Worm (Caenorhabditis elegans) whole organism, young adult: Measurements from ENCODE around the gene syx-2.

Experiments
- B0261.1 ChIP-seq: sonication (generic microtip); optimal IDR thresholded peaks from 2 replicates; lab custom pipeline; 2016; ENCODE audit warnings: mild to moderate bottlenecking, missing genetic modification characterization, moderate library complexity, missing compliant biosample characterization
- C17E4.6 ChIP-seq: fragments of 200-800 bp; sonication (Bioruptor generic); IDR thresholded peaks from 2 replicates; pipeline ENCODE4 v1.3.6; 2022; ENCODE audit warnings: missing genetic modification reagents, missing genetic modification characterization, missing compliant biosample characterization
- F23B12.7 ChIP-seq: sonication (generic microtip); optimal IDR thresholded peaks from 2 replicates; lab custom pipeline; 2017; ENCODE audit warnings: missing genetic modification characterization, mild to moderate bottlenecking, missing compliant biosample characterization, antibody characterized with exemption, moderate library complexity; ENCODE audit not compliant: insufficient read depth
- F33H1.4 ChIP-seq: fragments of 200-800 bp; sonication (Bioruptor generic); IDR thresholded peaks from 2 replicates; pipeline ENCODE4 v1.3.6; 2022; ENCODE audit warnings: missing genetic modification reagents, missing genetic modification characterization, missing compliant biosample characterization
- F37B4.10 ChIP-seq: fragments of 200-800 bp; sonication (Bioruptor generic); IDR thresholded peaks from 2 replicates; pipeline ENCODE4 v1.3.6; 2022; ENCODE audit warnings: missing genetic modification characterization, missing compliant biosample characterization
- F39B2.1 ChIP-seq: fragments of 200-800 bp; sonication (Bioruptor generic); IDR thresholded peaks from 2 replicates; pipeline ENCODE4 v1.3.6; 2022; ENCODE audit warnings: missing genetic modification reagents, missing genetic modification characterization, missing compliant biosample characterization
- K11D2.4 ChIP-seq: fragments of 200-800 bp; sonication (Bioruptor generic); IDR thresholded peaks from 2 replicates; pipeline ENCODE4 v1.3.6; 2022; ENCODE audit warnings: missing genetic modification reagents, missing genetic modification characterization, missing compliant biosample characterization
- K12H6.12 ChIP-seq: fragments of 200-800 bp; sonication (Bioruptor generic); optimal IDR thresholded peaks from 2 replicates; lab custom pipeline; 2018; ENCODE audit warnings: mild to moderate bottlenecking, missing genetic modification characterization, missing compliant biosample characterization
- Y95B8A.8 ChIP-seq: fragments of 200-800 bp; sonication (Bioruptor generic); IDR thresholded peaks from 2 replicates; pipeline ENCODE4 v1.3.6; 2022; ENCODE audit warnings: missing genetic modification reagents, missing genetic modification characterization, missing compliant biosample characterization
- ama-1 ChIP-seq, 3 experiments: fragments of 150-350 bp in 1 of 3; sonication (generic microtip) in 2 of 3; optimal IDR thresholded peaks; 2 replicates each; lab custom pipeline; 2014 to 2018; ENCODE audit warnings: missing biosample characterization in 2 of 3, missing genetic modification characterization in 2 of 3, missing genetic modification reagents in 2 of 3
- athp-1 ChIP-seq: sonication (generic microtip); optimal IDR thresholded peaks from 2 replicates; lab custom pipeline; 2017; ENCODE audit warnings: mild to moderate bottlenecking, missing genetic modification characterization, missing compliant biosample characterization
- attf-3 ChIP-seq: fragments of 200-800 bp; sonication (Bioruptor generic); conservative IDR thresholded peaks from 2 replicates; pipeline ENCODE4 v1.3.6; 2022; ENCODE audit warnings: missing genetic modification reagents, missing genetic modification characterization, missing compliant biosample characterization
- attf-5 ChIP-seq: fragments of 200-800 bp; sonication (Bioruptor generic); optimal IDR thresholded peaks from 2 replicates; lab custom pipeline; 2018; ENCODE audit warnings: mild to moderate bottlenecking, missing genetic modification characterization, missing compliant biosample characterization
- cebp-1 ChIP-seq, 2 experiments: fragments of 200-800 bp in 1 of 2; sonication (Bioruptor generic) in 1 of 2; sonication (generic microtip) in 1 of 2; IDR thresholded peaks in 1 of 2; optimal IDR thresholded peaks in 1 of 2; 2 replicates each; pipeline versions ENCODE4 v1.3.6 to Lab custom; 2017 to 2022; ENCODE audit warnings: missing compliant biosample characterization in 2 of 2, missing genetic modification characterization in 2 of 2, mild to moderate bottlenecking in 1 of 2, missing genetic modification reagents in 1 of 2, moderate library complexity in 1 of 2
- ceh-27 ChIP-seq: fragments of 200-800 bp; sonication (Bioruptor generic); optimal IDR thresholded peaks from 2 replicates; lab custom pipeline; 2018; ENCODE audit warnings: mild to moderate bottlenecking, missing genetic modification characterization, moderate library complexity, missing compliant biosample characterization
- dox-1 ChIP-seq: fragments of 200-800 bp; sonication (Bioruptor generic); IDR thresholded peaks from 2 replicates; pipeline ENCODE4 v1.3.6; 2022; ENCODE audit warnings: missing genetic modification reagents, missing genetic modification characterization, missing compliant biosample characterization
- dpff-1 ChIP-seq: sonication (generic microtip); optimal IDR thresholded peaks from 2 replicates; lab custom pipeline; 2017; ENCODE audit warnings: mild to moderate bottlenecking, missing genetic modification characterization, missing compliant biosample characterization
- egrh-3 ChIP-seq: fragments of 200-800 bp; sonication (Bioruptor generic); IDR thresholded peaks from 2 replicates; pipeline ENCODE4 v1.3.6; 2022; ENCODE audit warnings: missing genetic modification reagents, missing genetic modification characterization, missing compliant biosample characterization
- fkh-3 ChIP-seq: sonication (generic microtip); optimal IDR thresholded peaks from 2 replicates; lab custom pipeline; 2016; ENCODE audit warnings: mild to moderate bottlenecking, missing genetic modification characterization, missing compliant biosample characterization
- hmg-1.2 ChIP-seq: fragments of 200-800 bp; sonication (Bioruptor generic); IDR thresholded peaks from 2 replicates; pipeline ENCODE4 v1.3.6; 2022; ENCODE audit warnings: missing genetic modification reagents, missing genetic modification characterization, missing compliant biosample characterization
- hrde-1 ChIP-seq: sonication (generic microtip); optimal IDR thresholded peaks from 2 replicates; lab custom pipeline; 2016; ENCODE audit warnings: missing genetic modification characterization, mild to moderate bottlenecking, missing compliant biosample characterization, moderate library complexity, missing genotype, missing genetic modification reagents, borderline replicate concordance
- hsf-1 ChIP-seq: fragments of 200-800 bp; sonication (Bioruptor generic); IDR thresholded peaks from 2 replicates; pipeline ENCODE4 v1.3.6; 2022; ENCODE audit warnings: missing genetic modification reagents, missing genetic modification characterization, missing compliant biosample characterization
- lag-1 ChIP-seq: fragments of 200-800 bp; sonication (Bioruptor generic); IDR thresholded peaks from 2 replicates; pipeline ENCODE4 v1.3.6; 2022; ENCODE audit warnings: missing genetic modification reagents, missing genetic modification characterization, missing compliant biosample characterization
- let-526 ChIP-seq: fragments of 200-800 bp; sonication (Bioruptor generic); IDR thresholded peaks from 2 replicates; pipeline ENCODE4 v1.3.6; 2022; ENCODE audit warnings: missing genetic modification reagents, missing genetic modification characterization, missing compliant biosample characterization
- lin-40 ChIP-seq: sonication (generic microtip); optimal IDR thresholded peaks from 2 replicates; lab custom pipeline; 2016; ENCODE audit warnings: missing genetic modification characterization, mild to moderate bottlenecking, missing compliant biosample characterization, missing genotype, missing genetic modification reagents
- lin-54 ChIP-seq: fragments of 200-800 bp; sonication (Bioruptor generic); optimal IDR thresholded peaks from 2 replicates; lab custom pipeline; 2018; ENCODE audit warnings: mild to moderate bottlenecking, missing genetic modification characterization, missing compliant biosample characterization
- lir-1 ChIP-seq: fragments of 200-800 bp; sonication (Bioruptor generic); conservative IDR thresholded peaks from 2 replicates; pipeline ENCODE4 v1.3.6; 2022; ENCODE audit warnings: missing genetic modification reagents, missing genetic modification characterization, missing compliant biosample characterization
- lsl-1 ChIP-seq: fragments of 200-800 bp; sonication (Bioruptor generic); optimal IDR thresholded peaks from 2 replicates; lab custom pipeline; 2018; ENCODE audit warnings: mild to moderate bottlenecking, missing genetic modification characterization, moderate library complexity, missing compliant biosample characterization
- lsy-27 ChIP-seq: sonication (generic microtip); optimal IDR thresholded peaks from 2 replicates; lab custom pipeline; 2017; ENCODE audit warnings: missing genetic modification characterization, mild to moderate bottlenecking, missing compliant biosample characterization, antibody characterized with exemption, missing genotype, borderline replicate concordance; ENCODE audit not compliant: insufficient read depth
- madf-10 ChIP-seq: sonication (generic microtip); optimal IDR thresholded peaks from 2 replicates; lab custom pipeline; 2016; ENCODE audit warnings: mild to moderate bottlenecking, missing genetic modification characterization, missing compliant biosample characterization
- madf-3 ChIP-seq: fragments of 200-800 bp; sonication (Bioruptor generic); IDR thresholded peaks from 2 replicates; pipeline ENCODE4 v1.3.6; 2022; ENCODE audit warnings: missing genetic modification reagents, missing genetic modification characterization, missing compliant biosample characterization
- madf-6 ChIP-seq: fragments of 200-800 bp; sonication (Bioruptor generic); IDR thresholded peaks from 2 replicates; pipeline ENCODE4 v1.3.6; 2022; ENCODE audit warnings: missing genetic modification reagents, missing genetic modification characterization, missing compliant biosample characterization
- mcd-1 ChIP-seq: fragments of 200-800 bp; sonication (Bioruptor generic); IDR thresholded peaks from 2 replicates; pipeline ENCODE4 v1.3.6; 2022; ENCODE audit warnings: missing genetic modification reagents, missing genetic modification characterization, missing compliant biosample characterization
- nfyb-1 ChIP-seq: fragments of 200-800 bp; sonication (Bioruptor generic); IDR thresholded peaks from 2 replicates; pipeline ENCODE4 v1.3.6; 2022; ENCODE audit warnings: missing genetic modification reagents, missing genetic modification characterization, missing compliant biosample characterization
- nhr-27 ChIP-seq: fragments of 200-800 bp; sonication (Bioruptor generic); optimal IDR thresholded peaks from 2 replicates; lab custom pipeline; 2018; ENCODE audit warnings: mild to moderate bottlenecking, missing genetic modification characterization, moderate library complexity, missing compliant biosample characterization
- repo-1 ChIP-seq: sonication (generic microtip); optimal IDR thresholded peaks from 2 replicates; lab custom pipeline; 2017; ENCODE audit warnings: mild to moderate bottlenecking, missing genetic modification characterization, missing compliant biosample characterization
- snpc-1.3 ChIP-seq: sonication (generic microtip); optimal IDR thresholded peaks from 2 replicates; lab custom pipeline; 2017; ENCODE audit warnings: missing genetic modification characterization, mild to moderate bottlenecking, missing compliant biosample characterization, antibody characterized with exemption, moderate library complexity, missing genotype, missing genetic modification reagents; ENCODE audit not compliant: insufficient read depth
- snpc-4 ChIP-seq, 5 experiments: fragments of 150-350 bp in 1 of 5; sonication (generic microtip) in 4 of 5; optimal IDR thresholded peaks; 2 replicates each; lab custom pipeline; 2014 to 2018; ENCODE audit warnings: missing genetic modification characterization in 5 of 5, missing biosample characterization in 3 of 5, antibody characterized with exemption in 2 of 5, mild to moderate bottlenecking in 2 of 5, missing compliant biosample characterization in 2 of 5, missing genotype in 2 of 5, moderate library complexity in 2 of 5, missing genetic modification reagents in 1 of 5
- sptf-2 ChIP-seq: fragments of 200-800 bp; sonication (Bioruptor generic); optimal IDR thresholded peaks from 2 replicates; lab custom pipeline; 2018; ENCODE audit warnings: mild to moderate bottlenecking, missing genetic modification characterization, missing compliant biosample characterization
- unc-62 ChIP-seq: fragments of 150-350 bp; optimal IDR thresholded peaks from 2 replicates; lab custom pipeline; 2014; ENCODE audit warnings: missing biosample characterization, missing genetic modification reagents, missing genetic modification characterization
- ztf-3 ChIP-seq: fragments of 200-800 bp; sonication (Bioruptor generic); optimal IDR thresholded peaks from 2 replicates; lab custom pipeline; 2018; ENCODE audit warnings: mild to moderate bottlenecking, missing genetic modification characterization, missing compliant biosample characterization

Gene syx-2

DNA sequence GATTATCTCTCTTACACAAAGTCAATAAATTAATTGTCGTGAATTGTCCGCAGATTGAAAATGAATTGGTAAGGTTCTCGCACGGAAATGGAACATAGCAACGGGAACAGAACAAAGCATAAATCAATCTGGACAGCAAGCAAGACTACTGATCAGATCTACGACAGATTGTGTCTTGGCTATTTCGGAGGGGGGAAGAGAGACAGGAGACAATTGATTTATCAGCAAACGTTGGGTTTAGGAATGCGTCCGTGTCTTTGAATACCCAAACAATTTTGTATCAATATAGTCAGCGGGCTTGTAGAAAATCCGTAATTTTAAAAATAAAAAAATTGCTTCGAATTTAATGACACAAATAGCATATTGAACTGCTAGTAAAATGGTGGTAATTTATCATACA is 18.7 kb upstream of the syx-2 start:
- TF ChIP-seq ama-1 (optimal IDR thresholded peaks at IDR 0.05; lab: Kevin White, UChicago): peak; percentile 36
- TF ChIP-seq ama-1 (GFP tag; optimal IDR thresholded peaks at IDR 0.05; lab: Kevin White, UChicago): no peak
- TF ChIP-seq attf-3: no peak

DNA sequence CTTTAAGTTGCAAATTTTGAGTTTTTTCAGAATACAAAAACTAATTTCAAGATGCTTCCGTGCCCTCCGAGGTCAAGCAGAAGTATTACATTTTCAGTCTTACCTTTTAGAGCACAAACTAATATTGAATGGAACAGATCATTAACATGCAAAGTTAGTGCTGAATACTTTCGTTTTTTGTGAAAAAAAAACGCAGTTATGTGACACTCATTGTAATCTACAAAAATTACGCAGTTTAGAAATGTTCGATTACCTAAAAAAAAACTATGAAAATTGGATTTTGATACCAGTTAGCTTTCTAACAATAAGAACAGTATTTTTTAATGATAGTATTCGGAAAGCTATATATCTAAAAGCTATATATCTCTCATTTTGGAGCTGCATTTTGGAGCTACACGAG is 18.1 kb upstream of the syx-2 start:
- TF ChIP-seq unc-62: no peak
- TF ChIP-seq F39B2.1: no peak
- no peak for TF ChIP-seq F23B12.7 (tag; lab: Kevin White, UChicago)
- no peak for TF ChIP-seq cebp-1 (GFP tag; IDR thresholded peaks at IDR 0.05; lab: Robert Waterston, UW)
- no peak for TF ChIP-seq cebp-1 (tag; optimal IDR thresholded peaks at IDR 0.05; lab: Kevin White, UChicago)
- TF ChIP-seq B0261.1: no peak
- no peak for TF ChIP-seq madf-6 (GFP tag; lab: Robert Waterston, UW)

DNA sequence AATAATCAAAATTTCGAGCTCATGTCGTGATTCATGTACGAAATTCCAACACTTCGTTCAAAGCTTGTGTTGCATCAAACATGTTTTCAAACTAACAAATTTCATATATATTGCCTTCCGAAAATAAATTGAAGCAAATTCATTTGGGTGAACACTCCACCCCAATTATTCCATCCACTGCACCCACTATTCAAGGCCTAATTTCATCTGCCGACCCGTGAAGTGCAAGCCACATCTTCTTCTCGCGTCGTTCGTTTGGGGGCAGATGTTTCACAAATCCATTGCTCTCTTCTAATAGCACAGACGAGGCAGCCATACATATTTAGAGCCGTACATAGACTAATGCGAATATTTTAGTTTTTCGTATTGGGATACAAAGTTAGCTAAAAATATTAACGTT is 15.8 kb upstream of the syx-2 start:
- TF ChIP-seq egrh-3 (GFP tag; lab: Robert Waterston, UW): no peak
- TF ChIP-seq athp-1 (tag; lab: Kevin White, UChicago): no peak
- no peak for TF ChIP-seq dpff-1
- TF ChIP-seq nhr-27 (tag; lab: Kevin White, UChicago): no peak
- TF ChIP-seq Y95B8A.8: no peak
- no peak for TF ChIP-seq unc-62
- TF ChIP-seq lin-54: no peak
- TF ChIP-seq fkh-3: no peak
- no peak for TF ChIP-seq ztf-3
- no peak for TF ChIP-seq snpc-1.3
- no peak for TF ChIP-seq let-526 (GFP tag; lab: Robert Waterston, UW)
- TF ChIP-seq hmg-1.2 (GFP tag; lab: Robert Waterston, UW): no peak
- TF ChIP-seq lsl-1 (GFP tag; lab: Kevin White, UChicago): no peak
- TF ChIP-seq F33H1.4 (GFP tag; lab: Robert Waterston, UW): no peak

DNA sequence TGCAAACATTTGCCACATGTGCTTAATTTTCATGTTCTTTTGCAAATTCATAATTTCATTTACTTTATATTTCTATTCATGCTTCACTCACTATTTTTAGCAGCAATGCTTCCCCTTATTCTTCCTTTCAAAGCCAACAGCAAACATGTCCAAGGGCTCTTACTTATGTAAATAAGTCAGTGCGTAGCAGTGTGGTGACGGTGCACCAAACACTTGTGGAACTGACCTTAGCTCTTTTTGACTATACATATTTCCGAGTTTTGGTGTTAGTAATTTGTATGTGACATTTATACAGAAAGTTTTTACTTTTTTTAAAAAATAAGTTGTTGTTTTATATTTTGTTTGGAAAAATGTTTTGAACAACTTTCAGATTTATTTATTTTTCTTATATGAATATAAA is 14.9 kb upstream of the syx-2 start:
- TF ChIP-seq lir-1 (GFP tag; lab: Robert Waterston, UW) (no peak), let-526 (GFP tag; lab: Robert Waterston, UW) (no peak), K11D2.4 (GFP tag; lab: Robert Waterston, UW) (no peak), F37B4.10 (GFP tag; lab: Robert Waterston, UW) (no peak)

DNA sequence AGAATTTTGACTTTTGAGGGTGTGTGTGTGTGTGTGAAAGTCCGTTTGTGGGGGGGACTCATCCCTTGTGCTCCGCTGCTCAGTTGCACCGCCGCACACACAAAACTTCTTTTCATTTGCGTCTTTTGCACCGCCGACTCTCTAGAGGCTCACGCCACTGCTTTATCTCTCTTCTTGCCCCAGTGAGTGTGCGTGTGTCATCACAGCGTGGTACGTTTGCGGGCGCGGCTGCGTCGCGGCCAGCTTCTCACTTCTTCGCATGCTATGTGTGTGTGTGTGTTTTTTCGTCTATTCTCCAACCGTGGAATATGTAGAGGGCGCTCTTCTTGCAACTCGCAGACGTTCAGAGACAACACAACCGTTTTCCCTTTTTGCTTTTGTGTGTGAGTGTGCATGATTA is 14.4 kb upstream of the syx-2 start:
- TF ChIP-seq C17E4.6 (no peak), hrde-1 (tag; lab: Kevin White, UChicago) (no peak), unc-62 (no peak), K11D2.4 (GFP tag; lab: Robert Waterston, UW) (0 out of 2 replicates have a peak, but pooled peaks have one; percentile 54), dox-1 (GFP tag; lab: Robert Waterston, UW) (peak; percentile 53), lin-40 (tag; lab: Kevin White, UChicago) (no peak), madf-3 (GFP tag; lab: Robert Waterston, UW) (0 out of 2 replicates have a peak, but pooled peaks have one; percentile 49), repo-1 (no peak), attf-5 (peak; percentile 46), lsy-27 (tag; lab: Kevin White, UChicago) (no peak), snpc-4 (GFP tag; optimal IDR thresholded peaks at IDR 0.05; lab: Kevin White, UChicago) (peak; percentile 85), snpc-4 (tag; optimal IDR thresholded peaks at IDR 0.05; lab: Kevin White, UChicago) (peak in 3 of 4 experiments; percentile 79 to 85 (median 83)), hsf-1 (GFP tag; lab: Robert Waterston, UW) (no peak), K12H6.12 (peak; percentile 84), nfyb-1 (GFP tag; lab: Robert Waterston, UW) (0 out of 2 replicates have a peak, but pooled peaks have one; percentile 67), mcd-1 (peak; percentile 28; the same call in 1 of the 2 replicates), sptf-2 (no peak), lag-1 (GFP tag; lab: Robert Waterston, UW) (no peak), madf-10 (peak; percentile 41), ceh-27 (GFP tag; lab: Kevin White, UChicago) (peak; percentile 67)
